Worm (Caenorhabditis elegans): ENCODE measurements around the gene C45B11.2.

ce11 chrV:11063115-11063514 is 20.6 kb downstream of the C45B11.2 start, which contains the start of gene T04C12.9:
- TF ChIP-seq klf-2 (GFP tag; conservative IDR thresholded peaks at IDR 0.05) (no peak), flt-1 (GFP tag; IDR thresholded peaks at IDR 0.05) (no peak), med-1 (GFP tag; optimal IDR thresholded peaks at IDR 0.05; ENCODE audit: insufficient read depth) (no peak)
